Worm (Caenorhabditis elegans) whole organism, L4 larva: ENCODE measurements around the gene C26D10.4.

Source experiments
- F10B5.3 ChIP-seq: sonication (generic microtip); optimal IDR thresholded peaks from 2 replicates; lab custom pipeline; 2016; ENCODE audit warnings: mild to moderate bottlenecking, missing genetic modification characterization, missing compliant biosample characterization
- Y105C5A.15 ChIP-seq: fragments of 200-800 bp; sonication (Bioruptor generic); IDR thresholded peaks from 2 replicates; pipeline ENCODE4 v1.3.6; 2022; ENCODE audit warnings: missing genetic modification characterization, missing compliant biosample characterization
- Y48G9A.11 ChIP-seq: fragments of 200-800 bp; sonication (Bioruptor generic); IDR thresholded peaks from 2 replicates; pipeline ENCODE4 v1.3.6; 2022; ENCODE audit warnings: missing genetic modification reagents, missing genetic modification characterization, missing compliant biosample characterization
- ama-1 ChIP-seq: fragments of 150-350 bp; optimal IDR thresholded peaks from 2 replicates; lab custom pipeline; 2014; ENCODE audit warnings: inconsistent platforms, mixed read lengths
- ceh-32 ChIP-seq: sonication (generic microtip); optimal IDR thresholded peaks from 2 replicates; lab custom pipeline; 2016; ENCODE audit warnings: mild to moderate bottlenecking, missing genetic modification characterization, missing compliant biosample characterization; ENCODE audit not compliant: poor library complexity
- ceh-44 ChIP-seq: fragments of 200-800 bp; sonication (Bioruptor generic); IDR thresholded peaks from 2 replicates; pipeline ENCODE4 v1.3.6; 2022; ENCODE audit warnings: missing genetic modification reagents, missing genetic modification characterization, missing compliant biosample characterization
- ceh-62 ChIP-seq: sonication (generic microtip); optimal IDR thresholded peaks from 2 replicates; lab custom pipeline; 2017; ENCODE audit warnings: missing biosample characterization, missing genetic modification characterization
- ceh-82 ChIP-seq: sonication (generic microtip); optimal IDR thresholded peaks from 2 replicates; lab custom pipeline; 2017; ENCODE audit warnings: missing biosample characterization, missing genetic modification characterization
- ctbp-1 ChIP-seq: fragments of 200-800 bp; sonication (Bioruptor generic); IDR thresholded peaks from 2 replicates; pipeline ENCODE4 v1.3.6; 2022; ENCODE audit warnings: missing genetic modification reagents, missing genetic modification characterization, missing compliant biosample characterization
- daf-19 ChIP-seq: fragments of 200-800 bp; sonication (Bioruptor generic); conservative IDR thresholded peaks from 2 replicates; pipeline ENCODE4 v1.3.6; 2022; ENCODE audit warnings: missing genetic modification characterization, missing compliant biosample characterization
- egl-43 ChIP-seq: fragments of 200-800 bp; sonication (Bioruptor generic); IDR thresholded peaks from 2 replicates; pipeline ENCODE4 v1.3.6; 2022; ENCODE audit warnings: missing genetic modification reagents, missing genetic modification characterization, missing compliant biosample characterization
- fos-1 ChIP-seq: fragments of 150-350 bp; optimal IDR thresholded peaks from 2 replicates; lab custom pipeline; 2014; ENCODE audit warnings: missing biosample characterization, missing genetic modification characterization
- hlh-11 ChIP-seq: fragments of 200-800 bp; sonication (Bioruptor generic); optimal IDR thresholded peaks from 2 replicates; lab custom pipeline; 2018; ENCODE audit warnings: mild to moderate bottlenecking, missing genetic modification characterization, missing compliant biosample characterization
- hlh-30 ChIP-seq: sonication (generic microtip); optimal IDR thresholded peaks from 2 replicates; lab custom pipeline; 2017; ENCODE audit warnings: antibody characterized with exemption, mild to moderate bottlenecking, missing genetic modification characterization, missing compliant biosample characterization; ENCODE audit not compliant: insufficient read depth
- hmg-1.1 ChIP-seq: fragments of 200-800 bp; sonication (Bioruptor generic); IDR thresholded peaks from 2 replicates; pipeline ENCODE4 v1.3.6; 2022; ENCODE audit warnings: missing genetic modification reagents, missing genetic modification characterization, missing compliant biosample characterization
- jun-1 ChIP-seq: fragments of 150-350 bp; optimal IDR thresholded peaks from 2 replicates; lab custom pipeline; 2014; ENCODE audit warnings: missing biosample characterization, missing genetic modification reagents, missing genetic modification characterization
- lin-1 ChIP-seq: fragments of 200-800 bp; sonication (Bioruptor generic); IDR thresholded peaks from 2 replicates; pipeline ENCODE4 v1.3.6; 2022; ENCODE audit warnings: missing genetic modification reagents, missing genetic modification characterization, missing compliant biosample characterization
- lin-13 ChIP-seq: fragments of 150-350 bp; optimal IDR thresholded peaks from 2 replicates; lab custom pipeline; 2014; ENCODE audit warnings: missing biosample characterization, missing genetic modification reagents, missing genetic modification characterization
- lsy-2 ChIP-seq, 2 experiments: fragments of 150-350 bp in 1 of 2; sonication (generic microtip) in 1 of 2; optimal IDR thresholded peaks; 2 replicates each; lab custom pipeline; 2014 to 2017; ENCODE audit warnings: missing biosample characterization in 2 of 2, missing genetic modification characterization in 2 of 2
- madf-5 ChIP-seq, 2 experiments: fragments of 200-800 bp; sonication (Bioruptor generic); IDR thresholded peaks; 2 replicates each; pipeline ENCODE4 v1.3.6; 2022; ENCODE audit warnings: missing compliant biosample characterization in 2 of 2, missing genetic modification characterization in 2 of 2
- mdl-1 ChIP-seq, 2 experiments: fragments of 150-350 bp in 1 of 2; sonication (generic microtip) in 1 of 2; optimal IDR thresholded peaks; 2 replicates each; lab custom pipeline; 2014 to 2017; ENCODE audit warnings: missing biosample characterization in 2 of 2, missing genetic modification characterization in 2 of 2
- mdt-29 ChIP-seq: fragments of 200-800 bp; sonication (Bioruptor generic); IDR thresholded peaks from 2 replicates; pipeline ENCODE4 v1.3.6; 2022; ENCODE audit warnings: missing genetic modification reagents, missing genetic modification characterization, missing compliant biosample characterization
- mes-2 ChIP-seq: sonication (generic microtip); optimal IDR thresholded peaks from 2 replicates; lab custom pipeline; 2016; ENCODE audit warnings: missing genotype, mild to moderate bottlenecking, missing genetic modification characterization, missing compliant biosample characterization; ENCODE audit not compliant: poor library complexity, severe bottlenecking
- mxl-2 ChIP-seq: fragments of 200-800 bp; sonication (Bioruptor generic); conservative IDR thresholded peaks from 2 replicates; pipeline ENCODE4 v1.3.6; 2022; ENCODE audit warnings: missing genetic modification reagents, missing genetic modification characterization, missing compliant biosample characterization
- mxl-3 ChIP-seq: fragments of 200-800 bp; sonication (Bioruptor generic); optimal IDR thresholded peaks from 2 replicates; lab custom pipeline; 2018; ENCODE audit warnings: mild to moderate bottlenecking, missing genetic modification characterization, missing compliant biosample characterization
- nhr-111 ChIP-seq: fragments of 200-800 bp; sonication (Bioruptor generic); optimal IDR thresholded peaks from 2 replicates; lab custom pipeline; 2018; ENCODE audit warnings: mild to moderate bottlenecking, missing genetic modification characterization, missing compliant biosample characterization
- nhr-237 ChIP-seq: sonication (generic microtip); optimal IDR thresholded peaks from 2 replicates; lab custom pipeline; 2017; ENCODE audit warnings: missing biosample characterization, missing genetic modification characterization
- nhr-25 ChIP-seq: sonication (generic microtip); optimal IDR thresholded peaks from 2 replicates; lab custom pipeline; 2017; ENCODE audit warnings: missing genetic modification characterization, mild to moderate bottlenecking, missing compliant biosample characterization, antibody characterized with exemption, moderate library complexity, borderline replicate concordance; ENCODE audit not compliant: insufficient read depth
- nhr-28 ChIP-seq: fragments of 150-350 bp; optimal IDR thresholded peaks from 2 replicates; lab custom pipeline; 2014; ENCODE audit warnings: missing biosample characterization, missing genetic modification characterization
- nhr-41 ChIP-seq: fragments of 200-800 bp; sonication (Bioruptor generic); IDR thresholded peaks from 2 replicates; pipeline ENCODE4 v1.3.6; 2022; ENCODE audit warnings: missing genetic modification reagents, missing genetic modification characterization, missing compliant biosample characterization
- nhr-48 ChIP-seq: sonication (generic microtip); optimal IDR thresholded peaks from 2 replicates; lab custom pipeline; 2016; ENCODE audit warnings: mild to moderate bottlenecking, missing genetic modification characterization, missing compliant biosample characterization
- nhr-6 ChIP-seq: fragments of 150-350 bp; optimal IDR thresholded peaks from 2 replicates; lab custom pipeline; 2014; ENCODE audit warnings: missing biosample characterization, missing genetic modification characterization
- snpc-1.2 ChIP-seq: fragments of 200-800 bp; sonication (Bioruptor generic); IDR thresholded peaks from 2 replicates; pipeline ENCODE4 v1.3.6; 2022; ENCODE audit warnings: missing genetic modification reagents, missing genetic modification characterization, missing compliant biosample characterization
- spr-1 ChIP-seq: sonication (generic microtip); optimal IDR thresholded peaks from 2 replicates; lab custom pipeline; 2016; ENCODE audit warnings: mild to moderate bottlenecking, missing genetic modification characterization, missing compliant biosample characterization
- unc-39 ChIP-seq: sonication (generic microtip); optimal IDR thresholded peaks from 2 replicates; lab custom pipeline; 2017; ENCODE audit warnings: missing biosample characterization, missing genetic modification characterization
- unc-62 ChIP-seq, 3 experiments: fragments of 150-350 bp in 1 of 3; sonication (generic microtip); optimal IDR thresholded peaks in 2 of 3; peaks in 1 of 3; 1 replicate in 1 of 3; 2 replicates in 2 of 3; lab custom pipeline; 2014 to 2017; ENCODE audit warnings: missing biosample characterization in 3 of 3, missing genetic modification characterization in 3 of 3, missing genetic modification reagents in 3 of 3, missing genotype in 1 of 3
- zfp-2 ChIP-seq: sonication (generic microtip); optimal IDR thresholded peaks from 2 replicates; lab custom pipeline; 2016; ENCODE audit warnings: mild to moderate bottlenecking, missing genetic modification characterization, missing compliant biosample characterization
- zip-11 ChIP-seq: fragments of 200-800 bp; sonication (Bioruptor generic); IDR thresholded peaks from 2 replicates; pipeline ENCODE4 v1.3.6; 2022; ENCODE audit warnings: missing genetic modification characterization, missing compliant biosample characterization
- ztf-11 ChIP-seq: fragments of 150-350 bp; optimal IDR thresholded peaks from 2 replicates; lab custom pipeline; 2014; ENCODE audit warnings: missing biosample characterization, missing genetic modification characterization
- ztf-7 ChIP-seq: fragments of 150-350 bp; optimal IDR thresholded peaks from 2 replicates; lab custom pipeline; 2014; ENCODE audit warnings: missing biosample characterization, missing genetic modification characterization

Gene C26D10.4

ce11 chrII:8358466-8358865 is 28.9 kb downstream of the C26D10.4 start (continued):
- no peak for TF ChIP-seq hmg-1.1 (GFP tag; lab: Robert Waterston, UW)
- no peak for TF ChIP-seq hlh-30 (tag; lab: Kevin White, UChicago)
- TF ChIP-seq daf-19 (GFP tag; lab: Robert Waterston, UW): no peak
- TF ChIP-seq ztf-11 (tag; lab: Kevin White, UChicago): no peak
- TF ChIP-seq nhr-28: no peak
- no peak for TF ChIP-seq nhr-41 (GFP tag; lab: Robert Waterston, UW)
- no peak for TF ChIP-seq egl-43 (GFP tag; lab: Robert Waterston, UW)
- TF ChIP-seq hlh-11 (tag; lab: Kevin White, UChicago): peak; percentile 34
- TF ChIP-seq ceh-32 (tag; lab: Kevin White, UChicago): no peak

- no peak for TF ChIP-seq daf-19 (GFP tag; lab: Robert Waterston, UW)
- TF ChIP-seq jun-1: no peak
- no peak for TF ChIP-seq zfp-2
- no peak for TF ChIP-seq fos-1
- no peak for TF ChIP-seq unc-39 (tag; lab: Kevin White, UChicago)
- TF ChIP-seq ceh-62 (tag; lab: Kevin White, UChicago): no peak
- no peak for TF ChIP-seq zip-11 (GFP tag; lab: Robert Waterston, UW)
- no peak for TF ChIP-seq madf-5 (GFP tag; IDR thresholded peaks at IDR 0.05; lab: Robert Waterston, UW)
- no peak for TF ChIP-seq ceh-82 (tag; lab: Kevin White, UChicago)
- TF ChIP-seq hlh-11 (tag; lab: Kevin White, UChicago): peak; percentile 48
- TF ChIP-seq ztf-7: no peak
- TF ChIP-seq hlh-30 (tag; lab: Kevin White, UChicago): no peak
- no peak for TF ChIP-seq lin-1 (GFP tag; lab: Robert Waterston, UW)
- peak; percentile 78 for TF ChIP-seq mxl-3 (GFP tag; lab: Kevin White, UChicago)
- TF ChIP-seq nhr-48 (tag; lab: Kevin White, UChicago): peak; percentile 30
- TF ChIP-seq ctbp-1 (GFP tag; lab: Robert Waterston, UW): no peak
Measured at ce11 chrII:8359350-8359749, 29.8 kb downstream of the C26D10.4 start, which contains the start of gene col-77. col-77 (minus strand) TSS chrII:8359381.

ce11 chrII:8360453-8360852 is 30.9 kb downstream of the C26D10.4 start, which contains the start of gene M195.2:
M195.2 (plus strand) TSS chrII:8360753.
- peak in 1 of 2 experiments; percentile 60 for TF ChIP-seq unc-62 (GFP tag; optimal IDR thresholded peaks at IDR 0.05 in 1 of 2; lab: Kevin White, UChicago)
- no peak for TF ChIP-seq unc-62 (tag; optimal IDR thresholded peaks at IDR 0.05; lab: Kevin White, UChicago)
- no peak for TF ChIP-seq F10B5.3 (tag; lab: Kevin White, UChicago)

ce11 chrII:8369059-8369458 is 39.5 kb downstream of the C26D10.4 start, which contains the start of gene amt-3:
amt-3 (minus strand) TSS chrII:8369159.
- no peak for TF ChIP-seq F10B5.3 (tag; lab: Kevin White, UChicago)
- TF ChIP-seq ceh-44 (GFP tag; lab: Robert Waterston, UW): no peak
- no peak for TF ChIP-seq Y105C5A.15
- TF ChIP-seq lin-1 (GFP tag; lab: Robert Waterston, UW): no peak
- no peak for TF ChIP-seq hlh-11 (tag; lab: Kevin White, UChicago)
- no peak for TF ChIP-seq snpc-1.2
- no peak for TF ChIP-seq spr-1 (tag; lab: Kevin White, UChicago)
- TF ChIP-seq nhr-6 (tag; lab: Kevin White, UChicago): no peak
- no peak for TF ChIP-seq ama-1 (lab: Kevin White, UChicago)
- TF ChIP-seq mes-2 (tag; lab: Kevin White, UChicago): no peak
- no peak for TF ChIP-seq lsy-2 (tag; optimal IDR thresholded peaks at IDR 0.05; lab: Kevin White, UChicago)
- no peak for TF ChIP-seq mxl-3 (GFP tag; lab: Kevin White, UChicago)
- no peak for TF ChIP-seq lin-13
- no peak for TF ChIP-seq nhr-237 (tag; lab: Kevin White, UChicago)
- TF ChIP-seq mdt-29 (GFP tag; lab: Robert Waterston, UW): no peak
- no peak for TF ChIP-seq Y48G9A.11 (GFP tag; lab: Robert Waterston, UW)
- no peak for TF ChIP-seq mxl-2 (GFP tag; lab: Robert Waterston, UW)
- TF ChIP-seq mdl-1 (tag; optimal IDR thresholded peaks at IDR 0.05; lab: Kevin White, UChicago): no peak
- TF ChIP-seq nhr-111 (GFP tag; lab: Kevin White, UChicago): no peak
- TF ChIP-seq nhr-25 (tag; lab: Kevin White, UChicago): no peak
